Worm (Caenorhabditis elegans) whole organism, dauer: ENCODE data around the gene vps-41.

ENCODE experiments used
- unc-62 ChIP-seq: sonication (generic microtip); optimal IDR thresholded peaks from 2 replicates; lab custom pipeline; 2017; ENCODE audit warnings: missing biosample characterization, missing genetic modification reagents, missing genetic modification characterization

Gene vps-41

ce11 chrX:5335368-5335767 is 51.7 kb downstream of the vps-41 start, which contains the start of gene C26B9.6:
Gene C26B9.6, minus strand, starts transcription at chrX:5335468.
- TF ChIP-seq unc-62 (GFP tag; lab: Kevin White, UChicago): no peak

DNA sequence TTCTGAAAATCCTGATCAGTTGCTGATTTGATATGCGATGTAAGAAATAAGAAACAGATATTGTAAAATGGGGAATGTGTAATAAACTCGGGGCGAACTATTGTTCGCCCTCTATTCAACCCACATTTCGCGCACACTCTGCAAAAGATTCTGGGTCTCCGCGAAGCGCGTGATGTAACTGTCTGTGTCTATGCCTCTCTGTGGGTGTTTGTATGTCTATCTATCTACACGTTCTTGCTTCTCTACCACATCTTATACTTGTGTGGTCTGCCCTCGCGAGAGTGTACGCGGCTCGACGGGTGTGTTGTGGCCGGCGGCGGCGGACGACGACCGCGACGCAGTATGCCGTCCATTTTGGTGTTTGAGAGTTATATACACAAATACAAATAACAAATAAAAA is 52.9 kb downstream of the vps-41 start:
- no peak for TF ChIP-seq unc-62 (GFP tag; lab: Kevin White, UChicago)

ce11 chrX:5337959-5338358 is 54.3 kb downstream of the vps-41 start, which contains the start of gene C26B9.3:
Gene C26B9.3, plus strand, starts transcription at chrX:5338301.
- no peak for TF ChIP-seq unc-62 (GFP tag; lab: Kevin White, UChicago)
